Worm (Caenorhabditis elegans) whole organism, early embryonic: ENCODE data around the gene lsm-4.

Experiments used
- B0310.2 ChIP-seq: sonication (generic microtip); optimal IDR thresholded peaks from 2 replicates; lab custom pipeline; 2016; ENCODE audit warnings: mild to moderate bottlenecking, missing genetic modification characterization, missing compliant biosample characterization
- F13C5.2 ChIP-seq: sonication (generic microtip); optimal IDR thresholded peaks from 2 replicates; lab custom pipeline; 2017; ENCODE audit warnings: mild to moderate bottlenecking, missing genetic modification characterization, inconsistent platforms, missing compliant biosample characterization
- aly-1 ChIP-seq: sonication (generic microtip); optimal IDR thresholded peaks from 2 replicates; lab custom pipeline; 2016; ENCODE audit warnings: missing genetic modification characterization, missing compliant biosample characterization
- ama-1 ChIP-seq: fragments of 150-350 bp; optimal IDR thresholded peaks from 2 replicates; lab custom pipeline; 2014
- ceh-13 ChIP-seq: fragments of 200-800 bp; sonication (Bioruptor generic); optimal IDR thresholded peaks from 2 replicates; lab custom pipeline; 2018; ENCODE audit warnings: mild to moderate bottlenecking, missing genetic modification characterization, missing compliant biosample characterization
- ceh-36 ChIP-seq: sonication (generic microtip); optimal IDR thresholded peaks from 2 replicates; lab custom pipeline; 2016; ENCODE audit warnings: missing genetic modification characterization, inconsistent platforms, missing compliant biosample characterization
- ets-7 ChIP-seq: sonication (generic microtip); optimal IDR thresholded peaks from 2 replicates; lab custom pipeline; 2016; ENCODE audit warnings: missing genotype, missing genetic modification characterization, missing compliant biosample characterization
- flt-1 ChIP-seq: fragments of 200-800 bp; sonication (Bioruptor generic); IDR thresholded peaks from 2 replicates; pipeline ENCODE4 v1.3.6; 2022; ENCODE audit warnings: missing genetic modification characterization, missing compliant biosample characterization
- hmbx-1 ChIP-seq: sonication (generic microtip); optimal IDR thresholded peaks from 2 replicates; lab custom pipeline; 2016; ENCODE audit warnings: mild to moderate bottlenecking, missing genetic modification characterization, missing compliant biosample characterization
- hmg-4 ChIP-seq: fragments of 200-800 bp; sonication (Bioruptor generic); optimal IDR thresholded peaks from 2 replicates; lab custom pipeline; 2018; ENCODE audit warnings: mild to moderate bottlenecking, missing genetic modification characterization, missing compliant biosample characterization
- hnd-1 ChIP-seq: sonication (generic microtip); optimal IDR thresholded peaks from 2 replicates; lab custom pipeline; 2016; ENCODE audit warnings: missing genetic modification characterization, missing compliant biosample characterization
- pes-1 ChIP-seq: fragments of 200-800 bp; sonication (Bioruptor generic); IDR thresholded peaks from 2 replicates; pipeline ENCODE4 v1.3.6; 2022; ENCODE audit warnings: missing genetic modification reagents, missing genetic modification characterization, missing compliant biosample characterization
- scrt-1 ChIP-seq: fragments of 200-800 bp; sonication (Bioruptor generic); IDR thresholded peaks from 2 replicates; pipeline ENCODE4 v1.3.6; 2022; ENCODE audit warnings: missing genetic modification characterization, missing compliant biosample characterization
- sea-1 ChIP-seq: fragments of 200-800 bp; sonication (Bioruptor generic); conservative IDR thresholded peaks from 2 replicates; pipeline ENCODE4 v1.3.6; 2022; ENCODE audit warnings: missing genetic modification characterization, missing compliant biosample characterization
- tbx-11 ChIP-seq: fragments of 200-800 bp; sonication (Bioruptor generic); IDR thresholded peaks from 2 replicates; pipeline ENCODE4 v1.3.6; 2022; ENCODE audit warnings: missing genetic modification characterization, missing compliant biosample characterization
- tbx-37 ChIP-seq: fragments of 200-800 bp; sonication (Bioruptor generic); conservative IDR thresholded peaks from 2 replicates; pipeline ENCODE4 v1.3.6; 2022; ENCODE audit warnings: missing genetic modification reagents, missing genetic modification characterization, missing compliant biosample characterization
- tra-4 ChIP-seq: sonication (generic microtip); optimal IDR thresholded peaks from 2 replicates; lab custom pipeline; 2017; ENCODE audit warnings: missing genetic modification characterization, missing compliant biosample characterization

lsm-4 gene

ce11 chrII:7269783-7270182 is 16.8 kb upstream of the lsm-4 start:
- TF ChIP-seq hmbx-1 (tag; lab: Kevin White, UChicago) (no peak), flt-1 (GFP tag; lab: Robert Waterston, UW) (no peak), tra-4 (tag; lab: Kevin White, UChicago) (no peak), ceh-36 (tag; lab: Kevin White, UChicago) (no peak), tbx-37 (GFP tag; lab: Robert Waterston, UW) (no peak), ceh-13 (GFP tag; lab: Kevin White, UChicago) (no peak), ets-7 (tag; lab: Kevin White, UChicago) (no peak), sea-1 (GFP tag; lab: Robert Waterston, UW) (no peak), pes-1 (no peak), hnd-1 (tag; lab: Kevin White, UChicago) (no peak), ama-1 (lab: Kevin White, UChicago) (no peak), tbx-11 (GFP tag; lab: Robert Waterston, UW) (no peak), scrt-1 (GFP tag; lab: Robert Waterston, UW) (no peak), aly-1 (no peak), hmg-4 (GFP tag; lab: Kevin White, UChicago) (no peak), F13C5.2 (no peak), B0310.2 (tag; lab: Kevin White, UChicago) (no peak)

- no peak for TF ChIP-seq scrt-1 (GFP tag; lab: Robert Waterston, UW)
- TF ChIP-seq flt-1 (GFP tag; lab: Robert Waterston, UW): no peak
- no peak for TF ChIP-seq hmbx-1 (tag; lab: Kevin White, UChicago)
- TF ChIP-seq hnd-1 (tag; lab: Kevin White, UChicago): no peak
- TF ChIP-seq ets-7 (tag; lab: Kevin White, UChicago): no peak
- TF ChIP-seq tbx-37 (GFP tag; lab: Robert Waterston, UW): no peak
- no peak for TF ChIP-seq F13C5.2
- no peak for TF ChIP-seq ceh-13 (GFP tag; lab: Kevin White, UChicago)
- TF ChIP-seq aly-1: no peak
- TF ChIP-seq ama-1 (lab: Kevin White, UChicago): no peak
- TF ChIP-seq tbx-11 (GFP tag; lab: Robert Waterston, UW): no peak
- no peak for TF ChIP-seq ceh-36 (tag; lab: Kevin White, UChicago)
- TF ChIP-seq sea-1 (GFP tag; lab: Robert Waterston, UW): no peak
- TF ChIP-seq B0310.2 (tag; lab: Kevin White, UChicago): no peak
- TF ChIP-seq pes-1: no peak
- TF ChIP-seq hmg-4 (GFP tag; lab: Kevin White, UChicago): no peak
Measured at ce11 chrII:7264675-7265074, 11.7 kb upstream of the lsm-4 start.

ce11 chrII:7261854-7262253 is 8.9 kb upstream of the lsm-4 start, which contains the start of gene C30G12.4:
Gene C30G12.4 (plus strand): TSS chrII:7262154.
- TF ChIP-seq tbx-37 (GFP tag; lab: Robert Waterston, UW) (no peak), hmg-4 (GFP tag; lab: Kevin White, UChicago) (no peak), B0310.2 (tag; lab: Kevin White, UChicago) (no peak), scrt-1 (GFP tag; lab: Robert Waterston, UW) (no peak), hnd-1 (tag; lab: Kevin White, UChicago) (no peak), F13C5.2 (no peak), ets-7 (tag; lab: Kevin White, UChicago) (no peak), aly-1 (no peak), hmbx-1 (tag; lab: Kevin White, UChicago) (no peak), flt-1 (GFP tag; lab: Robert Waterston, UW) (no peak), ama-1 (lab: Kevin White, UChicago) (no peak), pes-1 (no peak), tra-4 (tag; lab: Kevin White, UChicago) (no peak)

- TF ChIP-seq F13C5.2 (no peak), hnd-1 (tag; lab: Kevin White, UChicago) (no peak), hmbx-1 (tag; lab: Kevin White, UChicago) (no peak), B0310.2 (tag; lab: Kevin White, UChicago) (no peak), ama-1 (lab: Kevin White, UChicago) (no peak), hmg-4 (GFP tag; lab: Kevin White, UChicago) (no peak), ceh-13 (GFP tag; lab: Kevin White, UChicago) (no peak), pes-1 (no peak), tra-4 (tag; lab: Kevin White, UChicago) (no peak), aly-1 (no peak), scrt-1 (GFP tag; lab: Robert Waterston, UW) (no peak)
Measured at ce11 chrII:7255614-7256162, 2.7 kb upstream of the lsm-4 start, which contains the start of gene F32A5.8. Gene F32A5.8 (plus strand): TSS chrII:7256112.

- TF ChIP-seq ceh-13 (GFP tag; lab: Kevin White, UChicago) (no peak), hmg-4 (GFP tag; lab: Kevin White, UChicago) (no peak), sea-1 (GFP tag; lab: Robert Waterston, UW) (no peak), hmbx-1 (tag; lab: Kevin White, UChicago) (no peak), aly-1 (no peak)
Measured at ce11 chrII:7251978-7252377, 985 bp downstream of the lsm-4 start, which contains the start of the genes prx-13 and ada-2. Gene prx-13 (minus strand): TSS chrII:7252015. Gene ada-2 (plus strand): TSS chrII:7252259.

- no peak for TF ChIP-seq tra-4 (tag; lab: Kevin White, UChicago)
- no peak for TF ChIP-seq pes-1
- no peak for TF ChIP-seq hnd-1 (tag; lab: Kevin White, UChicago)
- no peak for TF ChIP-seq hmbx-1 (tag; lab: Kevin White, UChicago)
- no peak for TF ChIP-seq flt-1 (GFP tag; lab: Robert Waterston, UW)
- no peak for TF ChIP-seq hmg-4 (GFP tag; lab: Kevin White, UChicago)
- TF ChIP-seq ets-7 (tag; lab: Kevin White, UChicago): no peak
- TF ChIP-seq aly-1: no peak
Measured at ce11 chrII:7245576-7245975, 7.4 kb downstream of the lsm-4 start, which contains the start of gene skpo-3. Gene skpo-3 (plus strand): TSS chrII:7245876.

- no peak for TF ChIP-seq hnd-1 (tag; lab: Kevin White, UChicago)
Measured at ce11 chrII:7242754-7243153, 10.2 kb downstream of the lsm-4 start.
